Worm (Caenorhabditis elegans) whole organism, L1 larva: ENCODE results near the gene F14D7.18.

Experiments used
- aly-2 ChIP-seq: fragments of 150-350 bp; optimal IDR thresholded peaks from 2 replicates; lab custom pipeline; 2014; ENCODE audit warnings: missing biosample characterization, missing genetic modification characterization
- ama-1 ChIP-seq: fragments of 150-350 bp; optimal IDR thresholded peaks from 2 replicates; lab custom pipeline; 2014
- egl-27 ChIP-seq, 2 experiments: fragments of 150-350 bp in 1 of 2; sonication (generic microtip); optimal IDR thresholded peaks; 3 replicates each; lab custom pipeline; 2017 to 2018; ENCODE audit warnings: missing biosample characterization in 2 of 2, missing genetic modification characterization in 2 of 2, missing genetic modification reagents in 2 of 2
- ets-5 ChIP-seq: fragments of 200-800 bp; sonication (Bioruptor generic); IDR thresholded peaks from 2 replicates; pipeline ENCODE4 v1.3.6; 2022; ENCODE audit warnings: missing genetic modification characterization, missing compliant biosample characterization
- fos-1 ChIP-seq: fragments of 150-350 bp; optimal IDR thresholded peaks from 2 replicates; lab custom pipeline; 2014; ENCODE audit warnings: missing biosample characterization, missing genetic modification characterization
- lin-13 ChIP-seq: fragments of 150-350 bp; optimal IDR thresholded peaks from 2 replicates; lab custom pipeline; 2014; ENCODE audit warnings: missing biosample characterization, missing genetic modification reagents, missing genetic modification characterization
- nhr-237 ChIP-seq: fragments of 150-350 bp; optimal IDR thresholded peaks from 2 replicates; lab custom pipeline; 2014; ENCODE audit warnings: missing biosample characterization, missing genetic modification characterization
- snpc-4 ChIP-seq: fragments of 150-350 bp; optimal IDR thresholded peaks from 2 replicates; lab custom pipeline; 2014; ENCODE audit warnings: missing biosample characterization, missing genetic modification characterization
- tbx-2 ChIP-seq: sonication (generic microtip); optimal IDR thresholded peaks from 2 replicates; lab custom pipeline; 2016; ENCODE audit warnings: missing genetic modification characterization, missing compliant biosample characterization

DNA sequence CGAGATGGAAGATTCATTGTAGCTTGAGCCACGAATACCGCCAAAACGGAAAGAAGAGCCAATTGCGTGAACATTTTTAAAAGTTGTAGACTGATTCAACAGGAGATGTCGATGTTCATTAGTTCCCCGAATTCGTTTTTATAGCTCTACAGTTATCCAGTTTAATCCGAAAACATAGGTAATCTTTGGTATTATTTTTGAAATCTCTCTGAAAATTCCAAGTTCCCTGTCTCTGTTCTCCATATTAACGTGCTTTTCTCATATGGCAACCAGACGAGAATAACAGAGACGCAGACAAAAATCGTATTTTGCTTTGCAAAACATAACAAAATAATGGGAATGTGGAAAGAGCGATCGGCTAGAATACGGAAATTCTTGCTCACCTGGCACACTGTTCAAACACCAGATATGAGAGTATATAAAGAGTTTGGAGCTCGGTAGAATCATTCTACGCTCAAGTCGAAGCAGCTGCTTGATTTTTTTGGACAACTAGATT, 9.1 kb upstream of the F14D7.18 start, which contains the start of the genes spig-3 and F14D7.12:
- no peak for TF ChIP-seq aly-2
- no peak for TF ChIP-seq fos-1 (tag; lab: Kevin White, UChicago)
- no peak for TF ChIP-seq tbx-2 (tag; lab: Kevin White, UChicago)
- no peak for TF ChIP-seq nhr-237 (tag; lab: Kevin White, UChicago)
- no peak for TF ChIP-seq ets-5 (GFP tag; lab: Robert Waterston, UW)
- no peak for TF ChIP-seq egl-27 (tag; optimal IDR thresholded peaks at IDR 0.05; lab: Kevin White, UChicago)
- no peak for TF ChIP-seq snpc-4 (tag; lab: Kevin White, UChicago)
- no peak for TF ChIP-seq lin-13 (GFP tag; lab: Kevin White, UChicago)
- TF ChIP-seq ama-1 (lab: Kevin White, UChicago), result no peak
